Worm (Caenorhabditis elegans) whole organism, L4 larva: ENCODE data around the gene T28D6.3.

Experiments
- F10B5.3 ChIP-seq: sonication (generic microtip); optimal IDR thresholded peaks from 2 replicates; lab custom pipeline; 2016; ENCODE audit warnings: mild to moderate bottlenecking, missing genetic modification characterization, missing compliant biosample characterization
- F26F4.8 ChIP-seq: fragments of 200-800 bp; sonication (Bioruptor generic); conservative IDR thresholded peaks from 2 replicates; pipeline ENCODE4 v1.3.6; 2022; ENCODE audit warnings: missing genetic modification characterization, missing compliant biosample characterization
- T20F7.1 ChIP-seq: fragments of 200-800 bp; sonication (Bioruptor generic); optimal IDR thresholded peaks from 2 replicates; lab custom pipeline; 2018; ENCODE audit warnings: mild to moderate bottlenecking, missing genetic modification characterization, missing compliant biosample characterization
- T26A8.4 ChIP-seq: fragments of 200-800 bp; sonication (Bioruptor generic); IDR thresholded peaks from 2 replicates; pipeline ENCODE4 v1.3.6; 2022; ENCODE audit warnings: missing genetic modification characterization, missing compliant biosample characterization
- Y5F2A.4 ChIP-seq: fragments of 200-800 bp; sonication (Bioruptor generic); optimal IDR thresholded peaks from 2 replicates; lab custom pipeline; 2018; ENCODE audit warnings: mild to moderate bottlenecking, missing genetic modification characterization, missing compliant biosample characterization
- ama-1 ChIP-seq: fragments of 150-350 bp; optimal IDR thresholded peaks from 2 replicates; lab custom pipeline; 2014; ENCODE audit warnings: inconsistent platforms, mixed read lengths
- arid-1 ChIP-seq: fragments of 200-800 bp; sonication (Bioruptor generic); conservative IDR thresholded peaks from 2 replicates; pipeline ENCODE4 v1.3.6; 2022; ENCODE audit warnings: missing genetic modification reagents, missing genetic modification characterization, missing compliant biosample characterization
- attf-4 ChIP-seq: sonication (generic microtip); optimal IDR thresholded peaks from 3 replicates; lab custom pipeline; 2017; ENCODE audit warnings: missing biosample characterization, missing genetic modification characterization
- ceh-32 ChIP-seq: sonication (generic microtip); optimal IDR thresholded peaks from 2 replicates; lab custom pipeline; 2016; ENCODE audit warnings: mild to moderate bottlenecking, missing genetic modification characterization, missing compliant biosample characterization; ENCODE audit not compliant: poor library complexity
- ceh-44 ChIP-seq: fragments of 200-800 bp; sonication (Bioruptor generic); IDR thresholded peaks from 2 replicates; pipeline ENCODE4 v1.3.6; 2022; ENCODE audit warnings: missing genetic modification reagents, missing genetic modification characterization, missing compliant biosample characterization
- ceh-82 ChIP-seq: sonication (generic microtip); optimal IDR thresholded peaks from 2 replicates; lab custom pipeline; 2017; ENCODE audit warnings: missing biosample characterization, missing genetic modification characterization
- cey-2 ChIP-seq: sonication (generic microtip); optimal IDR thresholded peaks from 3 replicates; lab custom pipeline; 2017; ENCODE audit warnings: missing genetic modification characterization, mild to moderate bottlenecking, missing compliant biosample characterization, antibody characterized with exemption, borderline replicate concordance; ENCODE audit not compliant: insufficient read depth
- daf-16 ChIP-seq, 3 experiments: sonication (generic microtip); optimal IDR thresholded peaks; 2 replicates each; lab custom pipeline; 2016 to 2017; ENCODE audit warnings: missing genetic modification characterization in 3 of 3, missing genetic modification reagents in 3 of 3, mild to moderate bottlenecking in 2 of 3, missing compliant biosample characterization in 2 of 3, missing biosample characterization in 1 of 3, moderate library complexity in 1 of 3
- dmd-9 ChIP-seq: fragments of 200-800 bp; sonication (Bioruptor generic); IDR thresholded peaks from 2 replicates; pipeline ENCODE4 v1.3.6; 2022; ENCODE audit warnings: missing genetic modification reagents, missing genetic modification characterization, missing compliant biosample characterization
- egl-27 ChIP-seq: sonication (generic microtip); optimal IDR thresholded peaks from 3 replicates; lab custom pipeline; 2017; ENCODE audit warnings: missing biosample characterization, missing genetic modification reagents, missing genetic modification characterization
- egl-43 ChIP-seq: fragments of 200-800 bp; sonication (Bioruptor generic); IDR thresholded peaks from 2 replicates; pipeline ENCODE4 v1.3.6; 2022; ENCODE audit warnings: missing genetic modification reagents, missing genetic modification characterization, missing compliant biosample characterization
- fos-1 ChIP-seq: fragments of 150-350 bp; optimal IDR thresholded peaks from 2 replicates; lab custom pipeline; 2014; ENCODE audit warnings: missing biosample characterization, missing genetic modification characterization
- gei-8 ChIP-seq: fragments of 200-800 bp; sonication (Bioruptor generic); optimal IDR thresholded peaks from 2 replicates; lab custom pipeline; 2018; ENCODE audit warnings: mild to moderate bottlenecking, missing genetic modification characterization, missing compliant biosample characterization
- hif-1 ChIP-seq, 2 experiments: sonication (generic microtip); optimal IDR thresholded peaks; 2 replicates each; lab custom pipeline; 2016 to 2017; ENCODE audit warnings: missing compliant biosample characterization in 2 of 2, missing genetic modification characterization in 2 of 2, missing genetic modification reagents in 2 of 2, missing genotype in 2 of 2, mild to moderate bottlenecking in 1 of 2
- hlh-11 ChIP-seq: fragments of 200-800 bp; sonication (Bioruptor generic); optimal IDR thresholded peaks from 2 replicates; lab custom pipeline; 2018; ENCODE audit warnings: mild to moderate bottlenecking, missing genetic modification characterization, missing compliant biosample characterization
- jun-1 ChIP-seq: fragments of 150-350 bp; optimal IDR thresholded peaks from 2 replicates; lab custom pipeline; 2014; ENCODE audit warnings: missing biosample characterization, missing genetic modification reagents, missing genetic modification characterization
- lim-7 ChIP-seq: fragments of 200-800 bp; sonication (Bioruptor generic); IDR thresholded peaks from 2 replicates; pipeline ENCODE4 v1.3.6; 2022; ENCODE audit warnings: missing genetic modification characterization, missing compliant biosample characterization
- lin-38 ChIP-seq: fragments of 200-800 bp; sonication (Bioruptor generic); IDR thresholded peaks from 2 replicates; pipeline ENCODE4 v1.3.6; 2022; ENCODE audit warnings: missing genetic modification reagents, missing genetic modification characterization, missing compliant biosample characterization
- lir-3 ChIP-seq: sonication (generic microtip); optimal IDR thresholded peaks from 2 replicates; lab custom pipeline; 2016; ENCODE audit warnings: mild to moderate bottlenecking, missing genetic modification characterization, missing compliant biosample characterization
- madf-5 ChIP-seq, 2 experiments: fragments of 200-800 bp; sonication (Bioruptor generic); IDR thresholded peaks; 2 replicates each; pipeline ENCODE4 v1.3.6; 2022; ENCODE audit warnings: missing compliant biosample characterization in 2 of 2, missing genetic modification characterization in 2 of 2
- madf-9 ChIP-seq: fragments of 200-800 bp; sonication (Bioruptor generic); conservative IDR thresholded peaks from 2 replicates; pipeline ENCODE4 v1.3.6; 2022; ENCODE audit warnings: missing genetic modification reagents, missing genetic modification characterization, missing compliant biosample characterization
- mdl-1 ChIP-seq, 2 experiments: fragments of 150-350 bp in 1 of 2; sonication (generic microtip) in 1 of 2; optimal IDR thresholded peaks; 2 replicates each; lab custom pipeline; 2014 to 2017; ENCODE audit warnings: missing biosample characterization in 2 of 2, missing genetic modification characterization in 2 of 2
- mes-2 ChIP-seq: sonication (generic microtip); optimal IDR thresholded peaks from 2 replicates; lab custom pipeline; 2016; ENCODE audit warnings: missing genotype, mild to moderate bottlenecking, missing genetic modification characterization, missing compliant biosample characterization; ENCODE audit not compliant: poor library complexity, severe bottlenecking
- mxl-2 ChIP-seq: fragments of 200-800 bp; sonication (Bioruptor generic); conservative IDR thresholded peaks from 2 replicates; pipeline ENCODE4 v1.3.6; 2022; ENCODE audit warnings: missing genetic modification reagents, missing genetic modification characterization, missing compliant biosample characterization
- nhr-10 ChIP-seq: fragments of 150-350 bp; optimal IDR thresholded peaks from 2 replicates; lab custom pipeline; 2014; ENCODE audit warnings: missing biosample characterization, missing genetic modification characterization
- nhr-237 ChIP-seq: sonication (generic microtip); optimal IDR thresholded peaks from 2 replicates; lab custom pipeline; 2017; ENCODE audit warnings: missing biosample characterization, missing genetic modification characterization
- nhr-25 ChIP-seq: sonication (generic microtip); optimal IDR thresholded peaks from 2 replicates; lab custom pipeline; 2017; ENCODE audit warnings: missing genetic modification characterization, mild to moderate bottlenecking, missing compliant biosample characterization, antibody characterized with exemption, moderate library complexity, borderline replicate concordance; ENCODE audit not compliant: insufficient read depth
- nhr-28 ChIP-seq: fragments of 150-350 bp; optimal IDR thresholded peaks from 2 replicates; lab custom pipeline; 2014; ENCODE audit warnings: missing biosample characterization, missing genetic modification characterization
- nhr-42 ChIP-seq: fragments of 200-800 bp; sonication (Bioruptor generic); IDR thresholded peaks from 2 replicates; pipeline ENCODE4 v1.3.6; 2022; ENCODE audit warnings: missing genetic modification characterization, missing compliant biosample characterization
- nhr-76 ChIP-seq: fragments of 150-350 bp; optimal IDR thresholded peaks from 2 replicates; lab custom pipeline; 2014; ENCODE audit warnings: missing biosample characterization, missing genetic modification characterization
- pha-4 ChIP-seq, 2 experiments: fragments of 150-350 bp in 1 of 2; fragments of 200-800 bp in 1 of 2; sonication (Bioruptor generic) in 1 of 2; IDR thresholded peaks in 1 of 2; optimal IDR thresholded peaks in 1 of 2; 2 replicates each; pipeline versions ENCODE4 v1.3.6 to Lab custom; 2014 to 2022; ENCODE audit warnings: missing genetic modification characterization in 2 of 2, missing genetic modification reagents in 2 of 2, missing biosample characterization in 1 of 2, missing compliant biosample characterization in 1 of 2
- rbr-2 ChIP-seq: sonication (generic microtip); optimal IDR thresholded peaks from 2 replicates; lab custom pipeline; 2016; ENCODE audit warnings: missing genotype, missing genetic modification characterization, missing compliant biosample characterization
- sdz-12 ChIP-seq: fragments of 200-800 bp; sonication (Bioruptor generic); optimal IDR thresholded peaks from 2 replicates; lab custom pipeline; 2018; ENCODE audit warnings: mild to moderate bottlenecking, missing genetic modification characterization, missing compliant biosample characterization
- set-16 ChIP-seq: fragments of 200-800 bp; sonication (Bioruptor generic); IDR thresholded peaks from 2 replicates; pipeline ENCODE4 v1.3.6; 2022; ENCODE audit warnings: missing genetic modification reagents, missing genetic modification characterization, missing compliant biosample characterization
- skn-1 ChIP-seq: fragments of 150-350 bp; optimal IDR thresholded peaks from 2 replicates; lab custom pipeline; 2014; ENCODE audit warnings: missing biosample characterization, missing genetic modification characterization
- snpc-1.2 ChIP-seq: fragments of 200-800 bp; sonication (Bioruptor generic); IDR thresholded peaks from 2 replicates; pipeline ENCODE4 v1.3.6; 2022; ENCODE audit warnings: missing genetic modification reagents, missing genetic modification characterization, missing compliant biosample characterization
- snpc-4 ChIP-seq: fragments of 150-350 bp; optimal IDR thresholded peaks from 2 replicates; lab custom pipeline; 2014; ENCODE audit warnings: missing biosample characterization, missing genetic modification characterization
- spr-3 ChIP-seq: fragments of 200-800 bp; sonication (Bioruptor generic); optimal IDR thresholded peaks from 2 replicates; lab custom pipeline; 2018; ENCODE audit warnings: mild to moderate bottlenecking, missing genetic modification characterization, missing compliant biosample characterization
- tag-97 ChIP-seq: fragments of 200-800 bp; sonication (Bioruptor generic); IDR thresholded peaks from 2 replicates; pipeline ENCODE4 v1.3.6; 2022; ENCODE audit warnings: missing genetic modification characterization, missing compliant biosample characterization
- unc-62 ChIP-seq, 3 experiments: fragments of 150-350 bp in 1 of 3; sonication (generic microtip); optimal IDR thresholded peaks in 2 of 3; peaks in 1 of 3; 1 replicate in 1 of 3; 2 replicates in 2 of 3; lab custom pipeline; 2014 to 2017; ENCODE audit warnings: missing biosample characterization in 3 of 3, missing genetic modification characterization in 3 of 3, missing genetic modification reagents in 3 of 3, missing genotype in 1 of 3
- zip-2 ChIP-seq: fragments of 150-350 bp; optimal IDR thresholded peaks from 2 replicates; lab custom pipeline; 2014; ENCODE audit warnings: missing biosample characterization, missing genetic modification characterization
- ztf-7 ChIP-seq: fragments of 150-350 bp; optimal IDR thresholded peaks from 2 replicates; lab custom pipeline; 2014; ENCODE audit warnings: missing biosample characterization, missing genetic modification characterization

T28D6.3 gene

ce11 chrIII:11366467-11366866, at the start of gene T28D6.3:
T28D6.3 (plus strand) TSS chrIII:11366767.
- no peak for TF ChIP-seq pha-4 (GFP tag; IDR thresholded peaks at IDR 0.05; lab: Robert Waterston, UW)
- no peak for TF ChIP-seq pha-4 (tag; optimal IDR thresholded peaks at IDR 0.05; lab: Kevin White, UChicago)
- no peak for TF ChIP-seq attf-4
- no peak for TF ChIP-seq lim-7 (GFP tag; lab: Robert Waterston, UW)
- TF ChIP-seq madf-5 (GFP tag; IDR thresholded peaks at IDR 0.05; lab: Robert Waterston, UW): no peak
- TF ChIP-seq ceh-82: no peak
- TF ChIP-seq rbr-2 (tag; lab: Kevin White, UChicago): no peak
- no peak for TF ChIP-seq F26F4.8 (GFP tag; lab: Robert Waterston, UW)
- TF ChIP-seq nhr-28 (tag; lab: Kevin White, UChicago): no peak
- no peak for TF ChIP-seq snpc-4 (tag; lab: Kevin White, UChicago)
- TF ChIP-seq mxl-2 (GFP tag; lab: Robert Waterston, UW): no peak
- no peak for TF ChIP-seq hif-1 (tag; optimal IDR thresholded peaks at IDR 0.05; lab: Kevin White, UChicago)
- TF ChIP-seq hlh-11: no peak
- TF ChIP-seq nhr-25: no peak
- no peak for TF ChIP-seq T20F7.1 (GFP tag; lab: Kevin White, UChicago)
- TF ChIP-seq gei-8 (GFP tag; lab: Kevin White, UChicago): no peak
- TF ChIP-seq mes-2 (tag; lab: Kevin White, UChicago): no peak
- no peak for TF ChIP-seq skn-1 (tag; lab: Kevin White, UChicago)
- TF ChIP-seq dmd-9 (GFP tag; lab: Robert Waterston, UW): no peak
- TF ChIP-seq cey-2 (tag; lab: Kevin White, UChicago): no peak
- TF ChIP-seq lin-38 (GFP tag; lab: Robert Waterston, UW): no peak
- TF ChIP-seq, all 104 proteins: peak for 0

ce11 chrIII:11317164-11317620, 49.4 kb upstream of the T28D6.3 start, which contains the start of gene mcm-10:
mcm-10 (plus strand) TSS chrIII:11317570.
- TF ChIP-seq ama-1 (no peak), ceh-44 (GFP tag; lab: Robert Waterston, UW) (peak; percentile 71; the same call in 1 of the 2 replicates), sdz-12 (GFP tag; lab: Kevin White, UChicago) (no peak), rbr-2 (tag; lab: Kevin White, UChicago) (peak; percentile 73), set-16 (GFP tag; lab: Robert Waterston, UW) (no peak), snpc-4 (tag; lab: Kevin White, UChicago) (no peak), jun-1 (tag; lab: Kevin White, UChicago) (no peak), nhr-10 (tag; lab: Kevin White, UChicago) (no peak), mes-2 (tag; lab: Kevin White, UChicago) (peak; percentile 86), lir-3 (tag; lab: Kevin White, UChicago) (no peak), mxl-2 (GFP tag; lab: Robert Waterston, UW) (no peak), snpc-1.2 (GFP tag; lab: Robert Waterston, UW) (no peak), Y5F2A.4 (GFP tag; lab: Kevin White, UChicago) (no peak), F10B5.3 (no peak), pha-4 (GFP tag; IDR thresholded peaks at IDR 0.05; lab: Robert Waterston, UW) (no peak), pha-4 (tag; optimal IDR thresholded peaks at IDR 0.05; lab: Kevin White, UChicago) (no peak), mdl-1 (tag; optimal IDR thresholded peaks at IDR 0.05; lab: Kevin White, UChicago) (no peak), nhr-42 (GFP tag; lab: Robert Waterston, UW) (no peak), unc-62 (GFP tag; optimal IDR thresholded peaks at IDR 0.05 in 1 of 2; lab: Kevin White, UChicago) (no peak), unc-62 (tag; optimal IDR thresholded peaks at IDR 0.05; lab: Kevin White, UChicago) (no peak), zip-2 (tag; lab: Kevin White, UChicago) (no peak), T26A8.4 (GFP tag; lab: Robert Waterston, UW) (no peak), egl-43 (0 out of 2 replicates have a peak, but pooled peaks have one; percentile 49), spr-3 (GFP tag; lab: Kevin White, UChicago) (no peak), tag-97 (GFP tag; lab: Robert Waterston, UW) (no peak), fos-1 (tag; lab: Kevin White, UChicago) (no peak), arid-1 (GFP tag; lab: Robert Waterston, UW) (no peak), madf-9 (no peak), F26F4.8 (GFP tag; lab: Robert Waterston, UW) (no peak), ztf-7 (no peak), egl-27 (tag; lab: Kevin White, UChicago) (no peak), daf-16 (GFP tag; optimal IDR thresholded peaks at IDR 0.05; lab: Kevin White, UChicago) (peak in 1 of 2 experiments; percentile 26), daf-16 (tag; optimal IDR thresholded peaks at IDR 0.05; lab: Kevin White, UChicago) (peak; percentile 24), nhr-237 (tag; lab: Kevin White, UChicago) (no peak), nhr-76 (tag; lab: Kevin White, UChicago) (no peak), ceh-32 (tag; lab: Kevin White, UChicago) (no peak)
